Fruit fly (Drosophila melanogaster) whole organism, embryonic: Measurements from ENCODE around the gene CG11975.
A peak's percentile ranks its signal among the peaks of the same experiment; 100 is the strongest.

Experiments
- Atf-2 ChIP-seq: fragments of 200-800 bp; sonication (Bioruptor generic); optimal IDR thresholded peaks from 2 replicates; lab custom pipeline; 2016; ENCODE audit warnings: missing biosample characterization, missing genetic modification characterization
- CG10274 ChIP-seq: fragments of 200-800 bp; sonication (Bioruptor generic); optimal IDR thresholded peaks from 3 replicates; lab custom pipeline; 2017; ENCODE audit warnings: missing biosample characterization, mild to moderate bottlenecking, missing genetic modification characterization
- CG10565 ChIP-seq: fragments of 200-800 bp; sonication (Bioruptor generic); optimal IDR thresholded peaks from 3 replicates; lab custom pipeline; 2016; ENCODE audit warnings: missing biosample characterization, mild to moderate bottlenecking, missing genetic modification characterization
- CG12391 ChIP-seq: fragments of 200-800 bp; sonication (Bioruptor generic); optimal IDR thresholded peaks from 3 replicates; lab custom pipeline; 2018; ENCODE audit warnings: missing biosample characterization, mild to moderate bottlenecking, missing genetic modification characterization, moderate library complexity
- CG12942 ChIP-seq: fragments of 200-800 bp; sonication (Bioruptor generic); optimal IDR thresholded peaks from 3 replicates; lab custom pipeline; 2016; ENCODE audit warnings: missing biosample characterization, missing genetic modification characterization
- CG13424 ChIP-seq: fragments of 200-800 bp; sonication (Bioruptor generic); optimal IDR thresholded peaks from 2 replicates; lab custom pipeline; 2019; ENCODE audit warnings: missing biosample characterization, mild to moderate bottlenecking, missing genetic modification characterization, moderate library complexity
- CG1603 ChIP-seq: fragments of 200-800 bp; sonication (Bioruptor generic); optimal IDR thresholded peaks from 2 replicates; lab custom pipeline; 2019; ENCODE audit warnings: missing biosample characterization, mild to moderate bottlenecking, missing genetic modification characterization, moderate library complexity
- CG1647 ChIP-seq: fragments of 200-800 bp; sonication (Bioruptor generic); optimal IDR thresholded peaks from 3 replicates; lab custom pipeline; 2016; ENCODE audit warnings: missing biosample characterization, missing genetic modification characterization
- CG16813 ChIP-seq: fragments of 200-800 bp; sonication (Bioruptor generic); IDR thresholded peaks from 3 replicates; pipeline ENCODE4 v1.3.6; 2022; ENCODE audit warnings: missing biosample characterization, missing genetic modification characterization; ENCODE audit not compliant: partially characterized antibody
- CG16863 ChIP-seq: fragments of 200-800 bp; sonication (Bioruptor generic); optimal IDR thresholded peaks from 3 replicates; lab custom pipeline; 2016; ENCODE audit warnings: missing biosample characterization, missing genetic modification characterization
- CG17912 ChIP-seq: fragments of 200-800 bp; sonication (Bioruptor generic); optimal IDR thresholded peaks from 2 replicates; lab custom pipeline; 2018; ENCODE audit warnings: missing biosample characterization, mild to moderate bottlenecking, missing genetic modification characterization
- CG2120 ChIP-seq: fragments of 200-800 bp; sonication (Bioruptor generic); optimal IDR thresholded peaks from 3 replicates; lab custom pipeline; 2016; ENCODE audit warnings: missing biosample characterization, missing genetic modification characterization
- CG34422 ChIP-seq: fragments of 200-800 bp; sonication (Bioruptor generic); IDR thresholded peaks from 3 replicates; pipeline ENCODE4 v1.3.6; 2022; ENCODE audit warnings: missing biosample characterization, missing genetic modification characterization
- CG42726 ChIP-seq: fragments of 200-800 bp; sonication (Bioruptor generic); IDR thresholded peaks from 2 replicates; pipeline ENCODE4 v1.3.6; 2022; ENCODE audit warnings: missing biosample characterization, missing genetic modification characterization; ENCODE audit not compliant: partially characterized antibody
- CG4820 ChIP-seq: fragments of 200-800 bp; sonication (Bioruptor generic); optimal IDR thresholded peaks from 3 replicates; lab custom pipeline; 2016; ENCODE audit warnings: missing biosample characterization, missing genetic modification characterization
- CG5245 ChIP-seq: fragments of 200-800 bp; sonication (Bioruptor generic); optimal IDR thresholded peaks from 3 replicates; lab custom pipeline; 2016; ENCODE audit warnings: missing biosample characterization, missing genetic modification characterization
- CG6791 ChIP-seq: fragments of 200-800 bp; sonication (Bioruptor generic); IDR thresholded peaks from 3 replicates; pipeline ENCODE4 v1.3.6; 2022; ENCODE audit warnings: missing biosample characterization, missing genetic modification characterization; ENCODE audit not compliant: partially characterized antibody
- CG9215 ChIP-seq: fragments of 200-800 bp; sonication (Bioruptor generic); IDR thresholded peaks from 2 replicates; pipeline ENCODE4 v1.3.6; 2022; ENCODE audit warnings: missing biosample characterization, missing genetic modification characterization
- CrebB ChIP-seq: fragments of 200-800 bp; sonication (Bioruptor generic); optimal IDR thresholded peaks from 3 replicates; lab custom pipeline; 2018; ENCODE audit warnings: missing biosample characterization, mild to moderate bottlenecking, missing genetic modification characterization
- Dad ChIP-seq: fragments of 200-800 bp; sonication (Bioruptor generic); optimal IDR thresholded peaks from 3 replicates; lab custom pipeline; 2016; ENCODE audit warnings: missing biosample characterization, missing genetic modification characterization
- Fer1 ChIP-seq: fragments of 200-800 bp; sonication (Bioruptor generic); optimal IDR thresholded peaks from 2 replicates; lab custom pipeline; 2017; ENCODE audit warnings: missing biosample characterization, mild to moderate bottlenecking, missing genetic modification characterization
- PHDP ChIP-seq: fragments of 200-800 bp; sonication (Bioruptor generic); optimal IDR thresholded peaks from 3 replicates; lab custom pipeline; 2018; ENCODE audit warnings: missing biosample characterization, mild to moderate bottlenecking, missing genetic modification characterization, moderate library complexity
- Poxn ChIP-seq: fragments of 200-800 bp; sonication (Bioruptor generic); IDR thresholded peaks from 2 replicates; pipeline ENCODE4 v1.3.6; 2022; ENCODE audit warnings: missing biosample characterization, missing genetic modification characterization
- Rfx ChIP-seq: fragments of 200-800 bp; sonication (Bioruptor generic); IDR thresholded peaks from 2 replicates; pipeline ENCODE4 v1.3.6; 2022; ENCODE audit warnings: missing biosample characterization, missing genetic modification characterization
- Six4 ChIP-seq: fragments of 200-800 bp; sonication (Bioruptor generic); optimal IDR thresholded peaks from 2 replicates; lab custom pipeline; 2016; ENCODE audit warnings: missing biosample characterization, missing genetic modification characterization
- TFAM ChIP-seq: fragments of 200-800 bp; sonication (Bioruptor generic); optimal IDR thresholded peaks from 2 replicates; lab custom pipeline; 2017; ENCODE audit warnings: missing biosample characterization, missing genetic modification characterization, inconsistent platforms
- amos ChIP-seq: fragments of 200-800 bp; sonication (Bioruptor generic); IDR thresholded peaks from 2 replicates; pipeline ENCODE4 v1.3.6; 2022; ENCODE audit warnings: missing biosample characterization, missing genetic modification characterization; ENCODE audit not compliant: partially characterized antibody
- ash1 ChIP-seq: fragments of 200-800 bp; sonication (Bioruptor generic); optimal IDR thresholded peaks from 2 replicates; lab custom pipeline; 2018; ENCODE audit warnings: missing biosample characterization, mild to moderate bottlenecking, missing genetic modification characterization
- bsh ChIP-seq, 2 experiments: fragments of 200-800 bp; sonication (Bioruptor generic); optimal IDR thresholded peaks; 2 replicates each; lab custom pipeline; 2017 to 2018; ENCODE audit warnings: mild to moderate bottlenecking in 2 of 2, missing biosample characterization in 2 of 2, missing genetic modification characterization in 2 of 2, moderate library complexity in 1 of 2
- cas ChIP-seq: fragments of 200-800 bp; sonication (Bioruptor generic); IDR thresholded peaks from 2 replicates; pipeline ENCODE4 v1.3.6; 2022; ENCODE audit warnings: missing biosample characterization, missing genetic modification characterization
- crp ChIP-seq, 2 experiments: fragments of 200-800 bp; sonication (Bioruptor generic); optimal IDR thresholded peaks; 2 replicates in 1 of 2; 3 replicates in 1 of 2; lab custom pipeline; 2017; ENCODE audit warnings: missing biosample characterization in 2 of 2, missing genetic modification characterization in 2 of 2, mild to moderate bottlenecking in 1 of 2, moderate library complexity in 1 of 2
- da ChIP-seq: fragments of 200-800 bp; sonication (Bioruptor generic); optimal IDR thresholded peaks from 2 replicates; lab custom pipeline; 2016; ENCODE audit warnings: missing biosample characterization, missing genetic modification characterization
- dmrt11E ChIP-seq: fragments of 200-800 bp; sonication (Bioruptor generic); optimal IDR thresholded peaks from 3 replicates; lab custom pipeline; 2018; ENCODE audit warnings: missing biosample characterization, mild to moderate bottlenecking, missing genetic modification characterization, moderate library complexity
- dpn ChIP-seq, 2 experiments: fragments of 200-800 bp; sonication (Bioruptor generic); optimal IDR thresholded peaks; 3 replicates each; lab custom pipeline; 2016; ENCODE audit warnings: missing biosample characterization in 2 of 2, missing genetic modification characterization in 2 of 2
- en ChIP-seq: fragments of 200-800 bp; sonication (Bioruptor generic); optimal IDR thresholded peaks from 2 replicates; lab custom pipeline; 2016; ENCODE audit warnings: missing biosample characterization, missing genetic modification characterization
- exex ChIP-seq: fragments of 200-800 bp; sonication (Bioruptor generic); optimal IDR thresholded peaks from 4 replicates; lab custom pipeline; 2018; ENCODE audit warnings: missing biosample characterization, mild to moderate bottlenecking, missing genetic modification characterization, moderate library complexity
- fd96Cb ChIP-seq: fragments of 200-800 bp; sonication (Bioruptor generic); optimal IDR thresholded peaks from 2 replicates; lab custom pipeline; 2018; ENCODE audit warnings: missing biosample characterization, mild to moderate bottlenecking, missing genetic modification characterization, moderate library complexity
- gcm ChIP-seq: fragments of 200-800 bp; sonication (Bioruptor generic); optimal IDR thresholded peaks from 2 replicates; lab custom pipeline; 2019; ENCODE audit warnings: missing biosample characterization, mild to moderate bottlenecking, missing genetic modification characterization, moderate library complexity
- gcm2 ChIP-seq: fragments of 200-800 bp; sonication (Bioruptor generic); optimal IDR thresholded peaks from 2 replicates; lab custom pipeline; 2016; ENCODE audit warnings: missing biosample characterization, missing genetic modification characterization
- gro ChIP-seq: fragments of 200-800 bp; sonication (Bioruptor generic); optimal IDR thresholded peaks from 2 replicates; lab custom pipeline; 2016; ENCODE audit warnings: missing biosample characterization, missing genetic modification characterization
- ind ChIP-seq: fragments of 200-800 bp; sonication (Bioruptor generic); optimal IDR thresholded peaks from 3 replicates; lab custom pipeline; 2016; ENCODE audit warnings: missing biosample characterization, missing genetic modification characterization
- insv ChIP-seq, 2 experiments: fragments of 200-800 bp; sonication (Bioruptor generic); optimal IDR thresholded peaks; 3 replicates each; lab custom pipeline; 2016 to 2018; ENCODE audit warnings: missing biosample characterization in 2 of 2, missing genetic modification characterization in 2 of 2
- kay ChIP-seq: fragments of 200-800 bp; sonication (Bioruptor generic); optimal IDR thresholded peaks from 2 replicates; lab custom pipeline; 2016; ENCODE audit warnings: missing biosample characterization, missing genetic modification characterization
- lola ChIP-seq, 3 experiments: fragments of >200 bp in 2 of 3; fragments of 200-800 bp in 1 of 3; sonication (Bioruptor generic) in 1 of 3; optimal IDR thresholded peaks; 2 replicates each; lab custom pipeline; 2017 to 2019; ENCODE audit warnings: missing biosample characterization in 3 of 3, missing genetic modification characterization in 3 of 3, mild to moderate bottlenecking in 1 of 3, moderate library complexity in 1 of 3
- mirr ChIP-seq: fragments of 200-800 bp; sonication (Bioruptor generic); optimal IDR thresholded peaks from 3 replicates; lab custom pipeline; 2018; ENCODE audit warnings: missing biosample characterization, mild to moderate bottlenecking, missing genetic modification characterization
- phol ChIP-seq: fragments of 200-800 bp; sonication (Bioruptor generic); optimal IDR thresholded peaks from 3 replicates; lab custom pipeline; 2018; ENCODE audit warnings: missing biosample characterization, mild to moderate bottlenecking, missing genetic modification characterization, moderate library complexity
- sim ChIP-seq: fragments of 200-800 bp; sonication (Bioruptor generic); IDR thresholded peaks from 2 replicates; pipeline ENCODE4 v1.3.6; 2022; ENCODE audit warnings: missing biosample characterization, missing genetic modification characterization
- sob ChIP-seq: fragments of 200-800 bp; sonication (Bioruptor generic); IDR thresholded peaks from 2 replicates; pipeline ENCODE4 v1.3.6; 2022; ENCODE audit warnings: missing biosample characterization, missing genetic modification characterization
- sug ChIP-seq: fragments of 200-800 bp; optimal IDR thresholded peaks from 2 replicates; lab custom pipeline; 2019; ENCODE audit warnings: missing biosample characterization, mild to moderate bottlenecking, missing genetic modification characterization, moderate library complexity
- tna ChIP-seq: fragments of 200-800 bp; sonication (Bioruptor generic); IDR thresholded peaks from 2 replicates; pipeline ENCODE4 v1.3.6; 2022; ENCODE audit warnings: missing biosample characterization, missing genetic modification characterization; ENCODE audit not compliant: partially characterized antibody
- zen ChIP-seq: fragments of 200-800 bp; sonication (Bioruptor generic); optimal IDR thresholded peaks from 3 replicates; lab custom pipeline; 2018; ENCODE audit warnings: missing biosample characterization, mild to moderate bottlenecking, missing genetic modification characterization, moderate library complexity
- zfh2 ChIP-seq: fragments of 200-800 bp; sonication (Bioruptor generic); optimal IDR thresholded peaks from 2 replicates; lab custom pipeline; 2016; ENCODE audit warnings: missing biosample characterization, missing genetic modification characterization

The CG11975 gene

DNA sequence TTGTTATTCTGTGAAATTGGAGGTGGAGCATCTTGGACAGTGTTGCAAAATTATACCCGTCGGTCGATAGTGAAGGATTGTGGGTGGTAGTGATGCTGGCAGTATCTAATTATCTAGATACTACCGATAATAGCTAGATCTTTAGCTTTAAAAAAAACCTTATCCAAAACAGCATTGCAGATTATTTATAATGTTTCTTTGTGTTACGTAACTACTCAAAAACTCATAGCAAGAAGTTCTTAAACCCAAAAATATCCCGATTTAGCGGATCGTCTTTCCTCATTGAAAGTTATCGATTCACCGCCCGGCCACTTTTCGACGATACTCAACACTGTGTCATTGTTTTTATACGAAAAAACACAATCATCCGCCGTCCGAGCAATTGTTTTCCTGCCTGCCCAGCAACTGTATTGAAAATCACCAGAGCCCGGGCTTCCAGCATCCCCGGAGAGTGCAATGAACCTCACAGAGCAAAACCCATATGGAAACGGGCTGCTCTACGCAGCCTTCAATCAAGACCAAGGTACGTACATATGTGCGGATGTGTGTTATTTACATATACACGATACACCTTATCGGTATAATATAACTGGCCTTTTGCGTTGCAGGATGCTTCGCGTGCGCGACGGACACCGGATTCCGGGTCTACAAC is at the start of gene CG11975 (continued):
- TF ChIP-seq CG12942 (GFP tag; lab: Kevin White, UChicago) (peak; percentile 87), tna (GFP tag; lab: Robert Waterston, UW) (no peak), phol (tag; lab: Kevin White, UChicago) (peak; percentile 83), zen (tag; lab: Kevin White, UChicago) (peak; percentile 65), crp (GFP tag; optimal IDR thresholded peaks at IDR 0.05; lab: Kevin White, UChicago) (peak in 1 of 2 experiments; percentile 35), Fer1 (GFP tag; lab: Kevin White, UChicago) (peak; percentile 64), CG1603 (tag; lab: Kevin White, UChicago) (no peak), exex (no peak), PHDP (tag; lab: Kevin White, UChicago) (peak; percentile 70), lola (GFP tag; optimal IDR thresholded peaks at IDR 0.05; lab: Kevin White, UChicago) (peak in 1 of 3 experiments; percentile 56), sob (GFP tag; lab: Robert Waterston, UW) (peak; percentile 86), CrebB (no peak), TFAM (GFP tag; lab: Kevin White, UChicago) (no peak), CG16813 (GFP tag; lab: Robert Waterston, UW) (peak; percentile 64), gro (peak; percentile 86), zfh2 (peak; percentile 90), mirr (peak; percentile 59), da (peak; percentile 50), sim (no peak), bsh (GFP tag; optimal IDR thresholded peaks at IDR 0.05; lab: Kevin White, UChicago) (peak in 1 of 2 experiments; percentile 50), CG12391 (tag; lab: Kevin White, UChicago) (peak; percentile 78), CG13424 (peak; percentile 69), cas (no peak), CG16863 (peak; percentile 80), gcm (GFP tag; lab: Kevin White, UChicago) (no peak), ash1 (no peak), amos (GFP tag; lab: Robert Waterston, UW) (peak; percentile 64), kay (GFP tag; lab: Kevin White, UChicago) (peak; percentile 49), CG17912 (no peak), insv (GFP tag; optimal IDR thresholded peaks at IDR 0.05; lab: Kevin White, UChicago) (peak in 1 of 2 experiments; percentile 51), dmrt11E (peak; percentile 59), gcm2 (GFP tag; lab: Kevin White, UChicago) (peak; percentile 38), sug (tag; lab: Kevin White, UChicago) (peak; percentile 80), CG42726 (GFP tag; lab: Robert Waterston, UW) (no peak), CG4820 (GFP tag; lab: Kevin White, UChicago) (peak; percentile 70), Atf-2 (GFP tag; lab: Kevin White, UChicago) (peak; percentile 70), ind (peak; percentile 82), CG10274 (no peak), CG2120 (peak; percentile 92), CG1647 (peak; percentile 65)

DNA sequence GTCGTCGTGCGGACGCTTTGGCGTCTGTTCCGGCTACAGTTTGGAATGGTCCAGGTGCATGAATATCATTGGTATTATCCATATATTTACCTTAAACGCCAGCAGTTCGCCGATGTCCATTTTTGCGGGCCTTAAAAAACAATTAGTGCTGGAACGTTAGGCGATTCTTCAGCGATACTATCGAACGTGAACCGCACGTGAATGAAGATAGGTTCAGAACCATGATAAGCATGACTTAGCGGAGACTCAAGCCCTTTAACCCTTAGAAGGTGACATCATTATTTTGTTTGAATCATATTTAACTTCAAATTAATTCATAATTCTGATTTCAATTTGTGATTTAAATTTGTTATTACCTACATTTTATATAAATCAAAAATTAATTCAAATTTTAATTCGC is 48.2 kb upstream of the CG11975 start, which contains the start of gene CG11964:
Gene CG11964, minus strand, starts transcription at position 155 of the 400 bp plus-strand sequence.
- TF ChIP-seq Rfx (GFP tag; lab: Robert Waterston, UW) (peak; percentile 80), Six4 (peak; percentile 0), en (GFP tag; lab: Kevin White, UChicago) (no peak), CG10565 (GFP tag; lab: Kevin White, UChicago) (no peak), CG6791 (peak; percentile 100), CG5245 (GFP tag; lab: Kevin White, UChicago) (peak; percentile 17), Poxn (GFP tag; lab: Robert Waterston, UW) (no peak), fd96Cb (peak; percentile 18), CG9215 (GFP tag; lab: Robert Waterston, UW) (peak; percentile 43), CG34422 (GFP tag; lab: Robert Waterston, UW) (peak; percentile 75), Dad (GFP tag; lab: Kevin White, UChicago) (peak; percentile 65), sob (GFP tag; lab: Robert Waterston, UW) (peak; percentile 75), dpn (GFP tag; optimal IDR thresholded peaks at IDR 0.05; lab: Kevin White, UChicago) (peak; percentile 75 to 76)
